Worm (Caenorhabditis elegans) whole organism, L2 larva: ENCODE results near the gene T07E3.4.

Experiments used
- R02D3.7 ChIP-seq: fragments of 150-350 bp; optimal IDR thresholded peaks from 2 replicates; lab custom pipeline; 2014; ENCODE audit warnings: missing biosample characterization, missing genetic modification characterization
- ZK546.5 ChIP-seq: sonication (generic microtip); optimal IDR thresholded peaks from 2 replicates; lab custom pipeline; 2017; ENCODE audit warnings: missing biosample characterization, missing genetic modification characterization
- fos-1 ChIP-seq: fragments of 150-350 bp; optimal IDR thresholded peaks from 2 replicates; lab custom pipeline; 2014; ENCODE audit warnings: missing biosample characterization, missing genetic modification characterization
- lin-39 ChIP-seq: fragments of 150-350 bp; optimal IDR thresholded peaks from 2 replicates; lab custom pipeline; 2014; ENCODE audit warnings: missing biosample characterization, missing genetic modification reagents, missing genetic modification characterization
- mdl-1 ChIP-seq, 2 experiments: fragments of 150-350 bp in 1 of 2; sonication (generic microtip) in 1 of 2; optimal IDR thresholded peaks; 2 replicates each; lab custom pipeline; 2017; ENCODE audit warnings: missing biosample characterization in 2 of 2, missing genetic modification characterization in 2 of 2
- nhr-11 ChIP-seq: fragments of 150-350 bp; optimal IDR thresholded peaks from 2 replicates; lab custom pipeline; 2014; ENCODE audit warnings: missing biosample characterization, missing genetic modification characterization
- nhr-12 ChIP-seq: fragments of 150-350 bp; optimal IDR thresholded peaks from 2 replicates; lab custom pipeline; 2014; ENCODE audit warnings: missing biosample characterization, missing genetic modification characterization
- nhr-25 ChIP-seq: fragments of 150-350 bp; sonication (generic microtip); optimal IDR thresholded peaks from 3 replicates; lab custom pipeline; 2014; ENCODE audit warnings: missing biosample characterization, missing genetic modification characterization
- nhr-77 ChIP-seq: fragments of 150-350 bp; optimal IDR thresholded peaks from 2 replicates; lab custom pipeline; 2014; ENCODE audit warnings: missing biosample characterization, missing genetic modification characterization
- snpc-4 ChIP-seq: fragments of 150-350 bp; optimal IDR thresholded peaks from 2 replicates; lab custom pipeline; 2014; ENCODE audit warnings: missing biosample characterization, missing genetic modification characterization
- unc-62 ChIP-seq: fragments of 150-350 bp; optimal IDR thresholded peaks from 2 replicates; lab custom pipeline; 2014; ENCODE audit warnings: missing biosample characterization, missing genetic modification reagents, missing genetic modification characterization
- zag-1 ChIP-seq: fragments of 150-350 bp; optimal IDR thresholded peaks from 2 replicates; lab custom pipeline; 2014; ENCODE audit warnings: missing biosample characterization, missing genetic modification characterization
- ztf-11 ChIP-seq: sonication (generic microtip); optimal IDR thresholded peaks from 2 replicates; lab custom pipeline; 2017; ENCODE audit warnings: missing biosample characterization, missing genetic modification characterization

DNA sequence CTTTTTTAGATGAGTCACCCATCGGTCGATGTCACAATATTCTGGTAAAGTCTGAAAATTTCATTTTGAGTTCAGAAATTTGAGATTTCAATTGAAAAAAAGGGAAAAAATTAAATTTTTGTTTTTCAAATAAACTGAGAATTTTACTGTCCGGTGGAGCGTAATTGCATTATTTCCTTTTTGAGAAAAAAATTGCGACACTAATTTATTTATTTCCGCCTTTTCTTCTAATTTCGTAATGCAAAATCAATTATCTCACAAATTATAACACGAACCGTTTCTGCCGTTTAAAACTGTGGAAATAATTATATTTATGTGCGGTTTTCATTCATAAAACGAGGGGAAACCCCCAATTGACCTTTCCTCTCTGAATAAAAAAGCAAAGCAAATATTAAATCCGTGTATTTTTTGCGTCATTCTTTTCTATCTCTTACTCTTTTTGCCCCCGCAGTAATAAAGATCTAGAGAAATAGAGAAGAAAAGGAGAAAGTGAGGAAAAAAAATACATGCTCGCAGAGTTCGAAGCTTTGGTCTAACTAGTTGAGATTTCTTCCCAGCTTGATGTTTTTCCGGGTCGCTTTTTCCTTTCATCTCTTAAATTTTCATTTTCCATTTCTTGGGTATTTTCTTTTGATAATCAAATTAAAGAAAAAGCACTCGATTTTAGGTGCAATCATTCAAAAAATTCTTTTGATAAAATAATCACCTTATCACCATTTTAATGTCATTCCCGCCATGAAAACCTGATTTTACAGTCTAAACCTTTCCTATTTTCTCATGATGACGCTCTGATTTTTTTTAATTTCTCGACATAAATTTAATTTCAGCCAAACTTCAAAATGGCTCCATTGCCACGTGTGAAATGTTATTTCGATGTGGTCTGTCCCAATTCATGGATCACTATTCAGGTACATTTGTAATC is 5.5 kb downstream of the T07E3.4 start, which contains the start of the genes brc-2 and T07E3.3:
- TF ChIP-seq zag-1 (tag; lab: Kevin White, UChicago) (no peak), lin-39 (tag; lab: Kevin White, UChicago) (no peak), nhr-25 (tag; lab: Kevin White, UChicago) (no peak), fos-1 (peak; percentile 65), ZK546.5 (tag; lab: Kevin White, UChicago) (no peak), nhr-12 (tag; lab: Kevin White, UChicago) (no peak), nhr-11 (tag; lab: Kevin White, UChicago) (no peak), nhr-77 (no peak), ztf-11 (tag; lab: Kevin White, UChicago) (no peak), snpc-4 (tag; lab: Kevin White, UChicago) (no peak), unc-62 (GFP tag; lab: Kevin White, UChicago) (no peak), R02D3.7 (tag; lab: Kevin White, UChicago) (no peak), mdl-1 (tag; optimal IDR thresholded peaks at IDR 0.05; lab: Kevin White, UChicago) (no peak)
